Worm (Caenorhabditis elegans) whole organism, L2 larva: ENCODE results near the gene F11E6.8.

Source experiments
- ama-1 ChIP-seq: fragments of 150-350 bp; optimal IDR thresholded peaks from 2 replicates; lab custom pipeline; 2018; ENCODE audit warnings: inconsistent platforms
- ceh-82 ChIP-seq: fragments of 150-350 bp; optimal IDR thresholded peaks from 2 replicates; lab custom pipeline; 2014; ENCODE audit warnings: missing biosample characterization, missing genetic modification characterization
- egl-27 ChIP-seq: sonication (generic microtip); optimal IDR thresholded peaks from 3 replicates; lab custom pipeline; 2017; ENCODE audit warnings: missing biosample characterization, missing genetic modification reagents, missing genetic modification characterization
- fos-1 ChIP-seq: fragments of 150-350 bp; optimal IDR thresholded peaks from 2 replicates; lab custom pipeline; 2014; ENCODE audit warnings: missing biosample characterization, missing genetic modification characterization
- lin-39 ChIP-seq: fragments of 150-350 bp; optimal IDR thresholded peaks from 2 replicates; lab custom pipeline; 2014; ENCODE audit warnings: missing biosample characterization, missing genetic modification reagents, missing genetic modification characterization
- unc-39 ChIP-seq: fragments of 150-350 bp; optimal IDR thresholded peaks from 2 replicates; lab custom pipeline; 2014; ENCODE audit warnings: missing biosample characterization, missing genetic modification characterization

DNA sequence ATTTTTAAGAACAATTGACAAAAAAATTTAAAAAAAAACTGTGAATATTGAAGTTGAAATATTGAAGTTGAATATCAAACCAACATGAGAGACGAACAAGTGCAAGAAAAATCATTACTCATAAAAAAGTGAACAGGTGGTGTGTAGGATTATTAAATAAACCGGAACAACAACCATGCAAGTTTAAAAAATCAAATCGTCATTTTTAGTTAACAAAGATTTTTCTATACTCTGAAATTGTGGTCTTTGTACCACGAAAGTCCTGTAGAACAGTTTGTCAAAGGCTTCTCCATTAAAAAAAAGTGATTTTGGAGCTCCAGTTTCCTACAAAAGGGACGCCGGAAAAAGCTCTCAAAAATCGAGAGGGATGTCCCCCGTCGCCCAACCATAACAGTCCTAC is 10.3 kb downstream of the F11E6.8 start, which contains the start of gene C06A12.19:
- TF ChIP-seq egl-27 (tag; lab: Kevin White, UChicago) (no peak), ceh-82 (tag; lab: Kevin White, UChicago) (no peak), lin-39 (tag; lab: Kevin White, UChicago) (no peak), fos-1 (tag; lab: Kevin White, UChicago) (no peak), ama-1 (lab: Kevin White, UChicago) (no peak), unc-39 (tag; lab: Kevin White, UChicago) (no peak)
